Fruit fly (Drosophila melanogaster) whole organism, prepupa: ENCODE measurements around the gene Evi5.
A peak's percentile ranks its signal among the peaks of the same experiment; 100 is the strongest.

Source experiments
- CG10631 ChIP-seq: fragments of 200-800 bp; sonication (Bioruptor generic); optimal IDR thresholded peaks from 2 replicates; lab custom pipeline; 2016; ENCODE audit warnings: missing biosample characterization, missing genetic modification characterization
- CG10669 ChIP-seq: fragments of 200-800 bp; sonication (Bioruptor generic); optimal IDR thresholded peaks from 3 replicates; lab custom pipeline; 2018; ENCODE audit warnings: missing biosample characterization, mild to moderate bottlenecking, missing genetic modification characterization, moderate library complexity
- CG11294 ChIP-seq: fragments of 200-800 bp; sonication (Bioruptor generic); IDR thresholded peaks from 2 replicates; pipeline ENCODE4 v1.3.6; 2022; ENCODE audit warnings: missing biosample characterization, missing genetic modification characterization
- CG15336 ChIP-seq: fragments of 200-800 bp; sonication (Bioruptor generic); IDR thresholded peaks from 2 replicates; pipeline ENCODE4 v1.3.6; 2022; ENCODE audit warnings: missing biosample characterization, missing genetic modification characterization
- CG16779 ChIP-seq: fragments of 200-800 bp; sonication (Bioruptor generic); optimal IDR thresholded peaks from 3 replicates; lab custom pipeline; 2017; ENCODE audit warnings: missing biosample characterization, mild to moderate bottlenecking, missing genetic modification characterization
- CG3032 ChIP-seq: fragments of 200-800 bp; optimal IDR thresholded peaks from 2 replicates; lab custom pipeline; 2019; ENCODE audit warnings: missing biosample characterization, mild to moderate bottlenecking, missing genetic modification characterization, moderate library complexity
- CG31627 ChIP-seq: fragments of 200-800 bp; sonication (Bioruptor generic); optimal IDR thresholded peaks from 3 replicates; lab custom pipeline; 2016; ENCODE audit warnings: missing biosample characterization, missing genetic modification characterization
- CG34406 ChIP-seq: fragments of 200-800 bp; sonication (Bioruptor generic); optimal IDR thresholded peaks from 3 replicates; lab custom pipeline; 2016; ENCODE audit warnings: missing biosample characterization, missing genetic modification characterization
- CG3919 ChIP-seq: fragments of 200-800 bp; sonication (Bioruptor generic); optimal IDR thresholded peaks from 3 replicates; lab custom pipeline; 2016; ENCODE audit warnings: missing biosample characterization, missing genetic modification characterization
- CG6276 ChIP-seq: fragments of 200-800 bp; sonication (Bioruptor generic); optimal IDR thresholded peaks from 2 replicates; lab custom pipeline; 2017; ENCODE audit warnings: missing biosample characterization, mild to moderate bottlenecking, missing genetic modification characterization
- CG6792 ChIP-seq: fragments of 200-800 bp; sonication (Bioruptor generic); optimal IDR thresholded peaks from 3 replicates; lab custom pipeline; 2016; ENCODE audit warnings: missing biosample characterization, missing genetic modification characterization
- CG6808 ChIP-seq: fragments of 200-800 bp; sonication (Bioruptor generic); optimal IDR thresholded peaks from 3 replicates; lab custom pipeline; 2017; ENCODE audit warnings: missing biosample characterization, missing genetic modification characterization, mild to moderate bottlenecking, moderate library complexity, missing genetic modification reagents
- CG6854 ChIP-seq: fragments of 200-800 bp; sonication (Bioruptor generic); optimal IDR thresholded peaks from 2 replicates; lab custom pipeline; 2017; ENCODE audit warnings: missing biosample characterization, mild to moderate bottlenecking, missing genetic modification characterization
- CG8319 ChIP-seq: fragments of 200-800 bp; sonication (Bioruptor generic); optimal IDR thresholded peaks from 3 replicates; lab custom pipeline; 2016; ENCODE audit warnings: missing biosample characterization, missing genetic modification characterization
- Eip75B ChIP-seq: fragments of 200-800 bp; sonication (Bioruptor generic); optimal IDR thresholded peaks from 3 replicates; lab custom pipeline; 2016; ENCODE audit warnings: missing biosample characterization, missing genetic modification characterization
- Eip78C ChIP-seq: fragments of 200-800 bp; sonication (Bioruptor generic); peaks from one replicate; lab custom pipeline; 2016; ENCODE audit warnings: missing biosample characterization, missing genetic modification characterization
- Eip93F ChIP-seq: fragments of 200-800 bp; sonication (Bioruptor generic); optimal IDR thresholded peaks from 2 replicates; lab custom pipeline; 2016; ENCODE audit warnings: missing biosample characterization, mild to moderate bottlenecking, missing genetic modification characterization
- Ets21C ChIP-seq: fragments of 200-800 bp; sonication (Bioruptor generic); optimal IDR thresholded peaks from 3 replicates; lab custom pipeline; 2016; ENCODE audit warnings: missing biosample characterization, missing genetic modification characterization
- Ets96B ChIP-seq: fragments of 200-800 bp; optimal IDR thresholded peaks from 2 replicates; lab custom pipeline; 2019; ENCODE audit warnings: missing biosample characterization, mild to moderate bottlenecking, missing genetic modification characterization, moderate library complexity
- Gug ChIP-seq: fragments of 200-800 bp; sonication (Bioruptor generic); IDR thresholded peaks from 2 replicates; pipeline ENCODE4 v1.3.6; 2022; ENCODE audit warnings: missing biosample characterization, missing genetic modification characterization
- Hr39 ChIP-seq: fragments of 200-800 bp; sonication (Bioruptor generic); optimal IDR thresholded peaks from 2 replicates; lab custom pipeline; 2016; ENCODE audit warnings: missing biosample characterization, missing genetic modification characterization
- Lpt ChIP-seq: fragments of 200-800 bp; sonication (Bioruptor generic); optimal IDR thresholded peaks from 3 replicates; lab custom pipeline; 2016; ENCODE audit warnings: missing biosample characterization, missing genetic modification characterization
- Met ChIP-seq: fragments of 200-800 bp; sonication (Bioruptor generic); optimal IDR thresholded peaks from 3 replicates; lab custom pipeline; 2016; ENCODE audit warnings: missing biosample characterization, missing genetic modification characterization
- Sox15 ChIP-seq: fragments of 200-800 bp; sonication (Bioruptor generic); optimal IDR thresholded peaks from 3 replicates; lab custom pipeline; 2016; ENCODE audit warnings: missing biosample characterization, missing genetic modification characterization
- achi ChIP-seq: fragments of 200-800 bp; sonication (Bioruptor generic); optimal IDR thresholded peaks from 3 replicates; lab custom pipeline; 2016; ENCODE audit warnings: missing biosample characterization, missing genetic modification characterization
- acj6 ChIP-seq: fragments of 200-800 bp; sonication (Bioruptor generic); optimal IDR thresholded peaks from 3 replicates; lab custom pipeline; 2016; ENCODE audit warnings: missing biosample characterization, missing genetic modification characterization
- cyc ChIP-seq: fragments of 200-800 bp; sonication (Bioruptor generic); optimal IDR thresholded peaks from 3 replicates; lab custom pipeline; 2016; ENCODE audit warnings: missing biosample characterization, missing genetic modification characterization
- dsx ChIP-seq: fragments of 200-800 bp; optimal IDR thresholded peaks from 3 replicates; lab custom pipeline; 2019; ENCODE audit warnings: missing biosample characterization, mild to moderate bottlenecking, missing genetic modification characterization, moderate library complexity; ENCODE audit not compliant: poor library complexity, severe bottlenecking
- esn ChIP-seq: fragments of 200-800 bp; sonication (Bioruptor generic); optimal IDR thresholded peaks from 2 replicates; lab custom pipeline; 2016; ENCODE audit warnings: missing biosample characterization, mild to moderate bottlenecking, missing genetic modification characterization, moderate library complexity
- fd59A ChIP-seq: fragments of 200-800 bp; sonication (Bioruptor generic); optimal IDR thresholded peaks from 2 replicates; lab custom pipeline; 2017; ENCODE audit warnings: missing biosample characterization, mild to moderate bottlenecking, missing genetic modification characterization, missing genetic modification reagents
- fd85E ChIP-seq: fragments of 200-800 bp; sonication (Bioruptor generic); optimal IDR thresholded peaks from 3 replicates; lab custom pipeline; 2016; ENCODE audit warnings: missing biosample characterization, missing genetic modification characterization
- fkh ChIP-seq: fragments of 200-800 bp; sonication (Bioruptor generic); optimal IDR thresholded peaks from 3 replicates; lab custom pipeline; 2017; ENCODE audit warnings: missing biosample characterization, mild to moderate bottlenecking, missing genetic modification characterization, moderate library complexity
- net ChIP-seq: fragments of 200-800 bp; sonication (Bioruptor generic); optimal IDR thresholded peaks from 3 replicates; lab custom pipeline; 2016; ENCODE audit warnings: missing biosample characterization, missing genetic modification characterization
- salr ChIP-seq, 2 experiments: fragments of 200-800 bp; sonication (Bioruptor generic); optimal IDR thresholded peaks; 3 replicates each; lab custom pipeline; 2016 to 2018; ENCODE audit warnings: missing biosample characterization in 2 of 2, missing genetic modification characterization in 2 of 2, mild to moderate bottlenecking in 1 of 2
- ss ChIP-seq, 2 experiments: fragments of 200-800 bp; sonication (Bioruptor generic); optimal IDR thresholded peaks; 2 replicates in 1 of 2; 3 replicates in 1 of 2; lab custom pipeline; 2017 to 2018; ENCODE audit warnings: mild to moderate bottlenecking in 2 of 2, missing biosample characterization in 2 of 2, missing genetic modification characterization in 2 of 2, moderate library complexity in 1 of 2
- svp ChIP-seq: fragments of 200-800 bp; sonication (Bioruptor generic); peaks from one replicate; lab custom pipeline; 2016; ENCODE audit warnings: missing biosample characterization, missing genetic modification characterization
- topi ChIP-seq: fragments of 200-800 bp; sonication (Bioruptor generic); optimal IDR thresholded peaks from 3 replicates; lab custom pipeline; 2016; ENCODE audit warnings: missing biosample characterization, missing genetic modification characterization
- vri ChIP-seq: fragments of 200-800 bp; sonication (Bioruptor generic); optimal IDR thresholded peaks from 3 replicates; lab custom pipeline; 2016; ENCODE audit warnings: missing biosample characterization, mild to moderate bottlenecking, missing genetic modification characterization

Evi5 gene

DNA sequence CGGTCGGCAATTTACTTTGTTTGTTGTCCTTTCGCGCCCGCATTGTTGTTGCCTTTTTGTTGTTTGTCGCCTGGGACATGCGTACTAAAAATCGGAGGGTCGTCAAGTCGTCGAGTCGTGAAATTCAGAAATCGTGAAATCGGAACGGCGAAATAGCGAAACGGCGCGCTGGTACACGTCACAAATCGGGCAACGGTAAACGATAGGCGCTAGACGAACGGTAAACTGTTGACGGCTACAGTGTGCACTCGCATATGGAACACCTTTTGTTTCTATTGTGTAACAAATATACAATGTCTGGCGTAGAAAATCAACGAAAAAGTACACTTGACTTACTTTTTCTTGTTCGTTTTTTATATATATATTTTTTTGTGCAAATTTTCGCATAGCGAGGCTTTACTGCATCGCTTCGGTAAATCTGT, 70.2 kb downstream of the Evi5 start (continued):
- peak; percentile 64 for TF ChIP-seq CG15336 (GFP tag; lab: Robert Waterston, UW)
- no peak for TF ChIP-seq CG16779
- peak; percentile 49; the same call in 1 of the 2 replicates for TF ChIP-seq CG11294 (GFP tag; lab: Robert Waterston, UW)
- TF ChIP-seq fkh (GFP tag; lab: Kevin White, UChicago), result peak; percentile 12
- TF ChIP-seq ss (GFP tag; optimal IDR thresholded peaks at IDR 0.05; lab: Kevin White, UChicago), result peak; percentile 2 to 50
- peak; percentile 38 for TF ChIP-seq esn (GFP tag; lab: Kevin White, UChicago)
- no peak for TF ChIP-seq Lpt (GFP tag; lab: Kevin White, UChicago)
- peak; percentile 34 for TF ChIP-seq Gug (GFP tag; lab: Robert Waterston, UW)
- TF ChIP-seq CG31627 (GFP tag; lab: Kevin White, UChicago), result no peak
- TF ChIP-seq vri, result no peak
- TF ChIP-seq CG34406, result peak; percentile 3
- peak; percentile 39 for TF ChIP-seq topi (GFP tag; lab: Kevin White, UChicago)
- TF ChIP-seq net (GFP tag; lab: Kevin White, UChicago), result peak; percentile 24

DNA sequence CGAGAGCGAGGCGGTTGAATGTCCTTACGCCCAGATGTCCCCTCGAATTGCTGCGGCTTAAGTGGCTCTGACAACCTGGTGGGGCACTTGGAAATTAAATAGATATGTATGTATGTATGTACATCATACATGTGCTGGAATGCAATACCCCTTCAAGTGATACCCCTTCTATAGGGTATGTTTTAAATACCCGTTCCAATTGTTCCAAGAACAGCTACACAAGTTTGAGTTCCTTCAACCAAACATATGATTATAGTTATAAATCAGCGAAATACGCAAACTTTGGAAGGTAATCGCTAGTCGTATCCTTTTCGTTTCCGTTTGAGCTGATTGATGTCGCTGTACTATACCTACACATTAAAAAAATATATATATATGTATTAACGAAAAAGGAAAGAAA, 70.7 kb downstream of the Evi5 start:
- TF ChIP-seq Ets96B (tag; lab: Kevin White, UChicago) (peak; percentile 10), fd59A (no peak), Sox15 (GFP tag; lab: Kevin White, UChicago) (no peak), CG3032 (no peak), CG10669 (GFP tag; lab: Kevin White, UChicago) (peak; percentile 24), CG10631 (GFP tag; lab: Kevin White, UChicago) (peak; percentile 5), CG6808 (no peak), svp (GFP tag; lab: Kevin White, UChicago) (peak; percentile 59), CG15336 (GFP tag; lab: Robert Waterston, UW) (no peak), fkh (GFP tag; lab: Kevin White, UChicago) (no peak), CG6854 (no peak), achi (GFP tag; lab: Kevin White, UChicago) (no peak), CG6792 (GFP tag; lab: Kevin White, UChicago) (no peak), cyc (GFP tag; lab: Kevin White, UChicago) (no peak), Eip75B (no peak), Eip78C (GFP tag; lab: Kevin White, UChicago) (no peak), acj6 (GFP tag; lab: Kevin White, UChicago) (peak; percentile 5), Ets21C (GFP tag; lab: Kevin White, UChicago) (no peak), CG6276 (GFP tag; lab: Kevin White, UChicago) (no peak), Eip93F (GFP tag; lab: Kevin White, UChicago) (no peak)
- TF ChIP-seq, all 60 proteins: peak for 5

DNA sequence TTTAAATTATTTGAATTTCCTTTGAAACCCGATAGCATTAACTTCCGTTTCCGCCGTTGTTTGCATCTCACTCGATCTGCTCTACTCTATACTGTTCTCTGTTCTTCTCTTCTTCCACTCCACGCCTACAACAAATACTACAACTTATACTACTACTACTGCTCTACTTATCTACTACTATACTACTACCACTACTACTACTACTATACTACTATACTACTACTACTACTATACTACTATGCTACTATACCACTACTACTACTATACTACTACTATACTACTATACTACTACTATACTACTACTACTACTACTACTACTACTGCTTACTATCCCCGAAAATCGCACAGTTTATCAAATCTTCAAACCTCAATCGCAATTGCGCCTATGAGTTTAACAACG, 71.6 kb downstream of the Evi5 start:
- TF ChIP-seq dsx (GFP tag; lab: Kevin White, UChicago), result no peak
- TF ChIP-seq CG34406, result no peak
- no peak for TF ChIP-seq esn (GFP tag; lab: Kevin White, UChicago)
- no peak for TF ChIP-seq Ets96B (tag; lab: Kevin White, UChicago)
- TF ChIP-seq Eip75B, result no peak
- no peak for TF ChIP-seq CG15336 (GFP tag; lab: Robert Waterston, UW)
- no peak for TF ChIP-seq net (GFP tag; lab: Kevin White, UChicago)
- TF ChIP-seq CG8319, result no peak
- no peak for TF ChIP-seq CG3919 (GFP tag; lab: Kevin White, UChicago)
- TF ChIP-seq ss (GFP tag; optimal IDR thresholded peaks at IDR 0.05; lab: Kevin White, UChicago), result no peak
- TF ChIP-seq acj6 (GFP tag; lab: Kevin White, UChicago), result no peak
- no peak for TF ChIP-seq Met (GFP tag; lab: Kevin White, UChicago)
- TF ChIP-seq CG11294 (GFP tag; lab: Robert Waterston, UW), result no peak
- no peak for TF ChIP-seq fd85E (GFP tag; lab: Kevin White, UChicago)
- no peak for TF ChIP-seq salr (GFP tag; optimal IDR thresholded peaks at IDR 0.05; lab: Kevin White, UChicago)
- no peak for TF ChIP-seq Hr39 (GFP tag; lab: Kevin White, UChicago)
- TF ChIP-seq, all 60 proteins: peak for 0
